Worm (Caenorhabditis elegans) whole organism, L1 larva: ENCODE measurements around the gene sqd-1.

Experiments
- C04F5.9 ChIP-seq: sonication (generic microtip); optimal IDR thresholded peaks from 2 replicates; lab custom pipeline; 2016; ENCODE audit warnings: missing genetic modification characterization, missing compliant biosample characterization
- C34B4.2 ChIP-seq: sonication (generic microtip); optimal IDR thresholded peaks from 2 replicates; lab custom pipeline; 2017; ENCODE audit warnings: mild to moderate bottlenecking, missing genetic modification characterization, missing compliant biosample characterization
- F16B12.6 ChIP-seq: fragments of 150-350 bp; optimal IDR thresholded peaks from 2 replicates; lab custom pipeline; 2014; ENCODE audit warnings: missing biosample characterization, missing genetic modification characterization
- alr-1 ChIP-seq: fragments of 200-800 bp; sonication (Bioruptor generic); optimal IDR thresholded peaks from 2 replicates; lab custom pipeline; 2018; ENCODE audit warnings: borderline replicate concordance, mild to moderate bottlenecking, missing genetic modification characterization, missing compliant biosample characterization
- aly-2 ChIP-seq: fragments of 150-350 bp; optimal IDR thresholded peaks from 2 replicates; lab custom pipeline; 2014; ENCODE audit warnings: missing biosample characterization, missing genetic modification characterization
- ama-1 ChIP-seq: fragments of 150-350 bp; optimal IDR thresholded peaks from 2 replicates; lab custom pipeline; 2014
- blmp-1 ChIP-seq: fragments of 150-350 bp; optimal IDR thresholded peaks from 2 replicates; lab custom pipeline; 2014; ENCODE audit warnings: missing biosample characterization, missing genetic modification characterization
- ceh-82 ChIP-seq, 3 experiments: fragments of 150-350 bp in 1 of 3; sonication (generic microtip) in 2 of 3; optimal IDR thresholded peaks; 2 replicates each; lab custom pipeline; 2014 to 2017; ENCODE audit warnings: missing biosample characterization in 3 of 3, missing genetic modification characterization in 3 of 3
- ceh-88 ChIP-seq: fragments of 200-800 bp; sonication (Bioruptor generic); IDR thresholded peaks from 2 replicates; pipeline ENCODE4 v1.3.6; 2022; ENCODE audit warnings: missing genetic modification characterization, missing compliant biosample characterization
- ceh-90 ChIP-seq: sonication (generic microtip); optimal IDR thresholded peaks from 2 replicates; lab custom pipeline; 2016; ENCODE audit warnings: missing genetic modification characterization, missing compliant biosample characterization
- ces-1 ChIP-seq: fragments of 150-350 bp; optimal IDR thresholded peaks from 2 replicates; lab custom pipeline; 2014; ENCODE audit warnings: missing biosample characterization, missing genetic modification reagents, missing genetic modification characterization
- dsc-1 ChIP-seq: sonication (generic microtip); optimal IDR thresholded peaks from 2 replicates; lab custom pipeline; 2016; ENCODE audit warnings: mild to moderate bottlenecking, missing genetic modification characterization, missing compliant biosample characterization
- efl-3 ChIP-seq: fragments of 200-800 bp; sonication (Bioruptor generic); optimal IDR thresholded peaks from 2 replicates; lab custom pipeline; 2018; ENCODE audit warnings: mild to moderate bottlenecking, missing genetic modification characterization, missing compliant biosample characterization
- elt-2 ChIP-seq: sonication (generic microtip); optimal IDR thresholded peaks from 2 replicates; lab custom pipeline; 2016; ENCODE audit warnings: missing genetic modification characterization, mild to moderate bottlenecking, inconsistent platforms, missing compliant biosample characterization, missing genetic modification reagents
- elt-3 ChIP-seq, 6 experiments: fragments of 150-350 bp in 1 of 6; sonication (generic microtip); optimal IDR thresholded peaks; 2 replicates each; lab custom pipeline; 2017 to 2018; ENCODE audit warnings: missing biosample characterization in 6 of 6, missing genetic modification characterization in 6 of 6, inconsistent platforms in 1 of 6
- ets-5 ChIP-seq: fragments of 200-800 bp; sonication (Bioruptor generic); IDR thresholded peaks from 2 replicates; pipeline ENCODE4 v1.3.6; 2022; ENCODE audit warnings: missing genetic modification characterization, missing compliant biosample characterization
- fkh-10 ChIP-seq: sonication (generic microtip); optimal IDR thresholded peaks from 2 replicates; lab custom pipeline; 2017; ENCODE audit warnings: missing biosample characterization, missing genetic modification reagents, missing genetic modification characterization
- fkh-4 ChIP-seq: sonication (generic microtip); optimal IDR thresholded peaks from 2 replicates; lab custom pipeline; 2016; ENCODE audit warnings: missing compliant biosample characterization, missing genetic modification characterization, borderline replicate concordance
- fkh-8 ChIP-seq: sonication (generic microtip); optimal IDR thresholded peaks from 2 replicates; lab custom pipeline; 2016; ENCODE audit warnings: mild to moderate bottlenecking, missing genetic modification characterization, missing compliant biosample characterization
- hlh-17 ChIP-seq: fragments of 200-800 bp; sonication (Bioruptor generic); optimal IDR thresholded peaks from 2 replicates; lab custom pipeline; 2018; ENCODE audit warnings: missing genetic modification characterization, mild to moderate bottlenecking, missing compliant biosample characterization, moderate library complexity, borderline replicate concordance
- irx-1 ChIP-seq: sonication (generic microtip); optimal IDR thresholded peaks from 2 replicates; lab custom pipeline; 2016; ENCODE audit warnings: missing genetic modification characterization, missing compliant biosample characterization
- isw-1 ChIP-seq: fragments of 200-800 bp; sonication (Bioruptor generic); IDR thresholded peaks from 2 replicates; pipeline ENCODE4 v1.3.6; 2022; ENCODE audit warnings: missing genetic modification characterization, missing compliant biosample characterization
- jun-1 ChIP-seq: fragments of 150-350 bp; optimal IDR thresholded peaks from 2 replicates; lab custom pipeline; 2014; ENCODE audit warnings: missing biosample characterization, missing genetic modification reagents, missing genetic modification characterization
- lin-15B ChIP-seq: fragments of 150-350 bp; sonication (generic microtip); optimal IDR thresholded peaks from 3 replicates; lab custom pipeline; 2014; ENCODE audit warnings: missing biosample characterization, missing genetic modification characterization
- lin-39 ChIP-seq: fragments of 150-350 bp; optimal IDR thresholded peaks from 2 replicates; lab custom pipeline; 2014; ENCODE audit warnings: missing biosample characterization, missing genetic modification reagents, missing genetic modification characterization
- lsy-2 ChIP-seq, 2 experiments: fragments of 150-350 bp; optimal IDR thresholded peaks; 2 replicates each; lab custom pipeline; 2014; ENCODE audit warnings: missing biosample characterization in 2 of 2, missing genetic modification characterization in 2 of 2
- nhr-12 ChIP-seq: sonication (generic microtip); optimal IDR thresholded peaks from 2 replicates; lab custom pipeline; 2017; ENCODE audit warnings: missing biosample characterization, missing genetic modification characterization
- nhr-19 ChIP-seq: fragments of 200-800 bp; sonication (Bioruptor generic); conservative IDR thresholded peaks from 2 replicates; pipeline ENCODE4 v1.3.6; 2022; ENCODE audit warnings: missing genetic modification characterization, missing compliant biosample characterization
- nhr-237 ChIP-seq: fragments of 150-350 bp; optimal IDR thresholded peaks from 2 replicates; lab custom pipeline; 2014; ENCODE audit warnings: missing biosample characterization, missing genetic modification characterization
- nhr-28 ChIP-seq: fragments of 150-350 bp; optimal IDR thresholded peaks from 2 replicates; lab custom pipeline; 2014; ENCODE audit warnings: missing biosample characterization, missing genetic modification characterization
- nhr-71 ChIP-seq: sonication (generic microtip); optimal IDR thresholded peaks from 2 replicates; lab custom pipeline; 2016; ENCODE audit warnings: mild to moderate bottlenecking, missing genetic modification characterization, moderate library complexity, missing compliant biosample characterization
- nhr-76 ChIP-seq: sonication (generic microtip); optimal IDR thresholded peaks from 2 replicates; lab custom pipeline; 2017; ENCODE audit warnings: missing biosample characterization, missing genetic modification characterization
- nhr-85 ChIP-seq: sonication (generic microtip); peaks from one replicate; lab custom pipeline; 2016; ENCODE audit warnings: missing genetic modification characterization, inconsistent platforms, missing compliant biosample characterization
- pqm-1 ChIP-seq: sonication (generic microtip); optimal IDR thresholded peaks from 3 replicates; lab custom pipeline; 2017; ENCODE audit warnings: missing biosample characterization, missing genetic modification characterization
- rnt-1 ChIP-seq: sonication (generic microtip); optimal IDR thresholded peaks from 2 replicates; lab custom pipeline; 2016; ENCODE audit warnings: mild to moderate bottlenecking, missing genetic modification characterization, moderate library complexity, missing compliant biosample characterization
- skn-1 ChIP-seq: fragments of 150-350 bp; optimal IDR thresholded peaks from 2 replicates; lab custom pipeline; 2014; ENCODE audit warnings: missing biosample characterization, missing genetic modification characterization
- snpc-4 ChIP-seq: fragments of 150-350 bp; optimal IDR thresholded peaks from 2 replicates; lab custom pipeline; 2014; ENCODE audit warnings: missing biosample characterization, missing genetic modification characterization
- snu-23 ChIP-seq: sonication (generic microtip); optimal IDR thresholded peaks from 2 replicates; lab custom pipeline; 2016; ENCODE audit warnings: missing genetic modification characterization, missing compliant biosample characterization
- sox-4 ChIP-seq: sonication (generic microtip); optimal IDR thresholded peaks from 2 replicates; lab custom pipeline; 2016; ENCODE audit warnings: missing genetic modification characterization, missing compliant biosample characterization
- sptf-1 ChIP-seq: fragments of 150-350 bp; optimal IDR thresholded peaks from 2 replicates; lab custom pipeline; 2014; ENCODE audit warnings: missing biosample characterization, missing genetic modification characterization
- sup-37 ChIP-seq: fragments of 200-800 bp; sonication (Bioruptor generic); optimal IDR thresholded peaks from 2 replicates; lab custom pipeline; 2018; ENCODE audit warnings: mild to moderate bottlenecking, missing genetic modification characterization, missing compliant biosample characterization
- swsn-7 ChIP-seq: sonication (generic microtip); optimal IDR thresholded peaks from 2 replicates; lab custom pipeline; 2016; ENCODE audit warnings: missing genetic modification characterization, missing compliant biosample characterization
- tlp-1 ChIP-seq: fragments of 150-350 bp; optimal IDR thresholded peaks from 2 replicates; lab custom pipeline; 2014; ENCODE audit warnings: missing biosample characterization, missing genetic modification characterization
- unc-130 ChIP-seq: fragments of 150-350 bp; optimal IDR thresholded peaks from 2 replicates; lab custom pipeline; 2017; ENCODE audit warnings: missing biosample characterization, missing genetic modification characterization, inconsistent platforms
- unc-62 ChIP-seq: fragments of 150-350 bp; optimal IDR thresholded peaks from 2 replicates; lab custom pipeline; 2014; ENCODE audit warnings: missing biosample characterization, missing genetic modification reagents, missing genetic modification characterization
- unc-86 ChIP-seq: sonication (generic microtip); optimal IDR thresholded peaks from 2 replicates; lab custom pipeline; 2016; ENCODE audit warnings: missing genetic modification characterization, missing compliant biosample characterization
- unc-98 ChIP-seq: fragments of 200-800 bp; sonication (Bioruptor generic); IDR thresholded peaks from 2 replicates; pipeline ENCODE4 v1.3.6; 2022; ENCODE audit warnings: missing genetic modification characterization, missing compliant biosample characterization
- vab-15 ChIP-seq: sonication (generic microtip); optimal IDR thresholded peaks from 2 replicates; lab custom pipeline; 2017; ENCODE audit warnings: missing genotype, mild to moderate bottlenecking, missing genetic modification characterization, missing compliant biosample characterization
- zag-1 ChIP-seq: fragments of 150-350 bp; optimal IDR thresholded peaks from 2 replicates; lab custom pipeline; 2014; ENCODE audit warnings: missing biosample characterization, missing genetic modification characterization
- ztf-4 ChIP-seq: fragments of 150-350 bp; optimal IDR thresholded peaks from 2 replicates; lab custom pipeline; 2014; ENCODE audit warnings: missing biosample characterization, missing genetic modification characterization

Gene sqd-1

DNA sequence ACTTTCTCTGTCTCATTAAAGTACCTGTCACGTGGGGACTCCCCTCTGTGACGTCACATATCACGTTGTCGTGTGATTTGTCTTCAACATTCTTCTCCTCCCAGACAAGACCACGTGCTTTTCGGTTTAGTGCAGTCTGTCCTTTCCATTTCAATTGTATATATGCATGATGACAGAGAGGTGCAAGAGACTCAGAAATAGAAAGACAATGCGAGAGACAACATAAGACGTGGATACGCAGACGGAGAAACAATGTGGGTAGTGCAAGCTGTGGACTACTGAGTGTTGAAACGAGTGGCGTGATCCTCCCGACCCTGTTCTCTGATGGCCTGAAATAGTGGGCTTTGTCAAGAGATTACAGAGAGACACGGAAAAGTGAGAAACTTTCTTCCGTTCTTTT is 12.8 kb downstream of the sqd-1 start (continued):
- no peak for TF ChIP-seq nhr-76 (tag; lab: Kevin White, UChicago)
- TF ChIP-seq efl-3 (GFP tag; lab: Kevin White, UChicago) = peak; percentile 11
- no peak for TF ChIP-seq hlh-17 (GFP tag; lab: Kevin White, UChicago)
- TF ChIP-seq nhr-19 (GFP tag; lab: Robert Waterston, UW) = peak; percentile 95
- peak; percentile 92 for TF ChIP-seq unc-86 (tag; lab: Kevin White, UChicago)
- TF ChIP-seq skn-1 (tag; lab: Kevin White, UChicago) = peak; percentile 94
- peak; percentile 61 for TF ChIP-seq fkh-4 (tag; lab: Kevin White, UChicago)
- peak; percentile 99 for TF ChIP-seq nhr-71 (tag; lab: Kevin White, UChicago)
- TF ChIP-seq unc-130 (tag; lab: Kevin White, UChicago) = peak; percentile 79
- peak; percentile 41 for TF ChIP-seq F16B12.6
- no peak for TF ChIP-seq ets-5 (GFP tag; lab: Robert Waterston, UW)
- TF ChIP-seq irx-1 (tag; lab: Kevin White, UChicago) = peak; percentile 94
- peak; percentile 97 for TF ChIP-seq snu-23
- TF ChIP-seq ztf-4 (tag; lab: Kevin White, UChicago) = peak; percentile 98
- peak; percentile 87 for TF ChIP-seq sox-4 (tag; lab: Kevin White, UChicago)
- TF ChIP-seq fkh-10 (GFP tag; lab: Kevin White, UChicago) = peak; percentile 54
- TF ChIP-seq blmp-1 (tag; lab: Kevin White, UChicago) = peak; percentile 99
- TF ChIP-seq ceh-88 (GFP tag; lab: Robert Waterston, UW) = peak; percentile 85
- TF ChIP-seq ama-1 (lab: Kevin White, UChicago) = peak; percentile 66
- peak; percentile 64; the same call in 1 of the 2 replicates for TF ChIP-seq unc-98 (GFP tag; lab: Robert Waterston, UW)
- peak; percentile 90 for TF ChIP-seq jun-1 (tag; lab: Kevin White, UChicago)
- no peak for TF ChIP-seq unc-62 (GFP tag; lab: Kevin White, UChicago)
- peak; percentile 84 for TF ChIP-seq vab-15 (tag; lab: Kevin White, UChicago)
- TF ChIP-seq nhr-85 (tag; lab: Kevin White, UChicago) = peak; percentile 100
- TF ChIP-seq pqm-1 (tag; lab: Kevin White, UChicago) = no peak
- TF ChIP-seq dsc-1 (tag; lab: Kevin White, UChicago) = peak; percentile 85
- peak in 3 of 6 experiments; percentile 49 to 97 (median 92) for TF ChIP-seq elt-3 (tag; optimal IDR thresholded peaks at IDR 0.05; lab: Kevin White, UChicago)
- TF ChIP-seq swsn-7 (tag; lab: Kevin White, UChicago) = peak; percentile 93
- TF ChIP-seq sptf-1 (tag; lab: Kevin White, UChicago) = no peak
- TF ChIP-seq tlp-1 (tag; lab: Kevin White, UChicago) = no peak
- TF ChIP-seq elt-2 (tag; lab: Kevin White, UChicago) = peak; percentile 97
- peak; percentile 6 to 81 (median 24) for TF ChIP-seq ceh-82 (tag; optimal IDR thresholded peaks at IDR 0.05; lab: Kevin White, UChicago)
- peak; percentile 84 for TF ChIP-seq snpc-4 (tag; lab: Kevin White, UChicago)
- peak; percentile 83 for TF ChIP-seq C04F5.9
- peak; percentile 91 to 92 for TF ChIP-seq lsy-2 (tag; optimal IDR thresholded peaks at IDR 0.05; lab: Kevin White, UChicago)
- TF ChIP-seq nhr-28 (tag; lab: Kevin White, UChicago) = no peak
- TF ChIP-seq nhr-237 (tag; lab: Kevin White, UChicago) = peak; percentile 37
- no peak for TF ChIP-seq nhr-12 (tag; lab: Kevin White, UChicago)
- peak; percentile 22 for TF ChIP-seq lin-15B (tag; lab: Kevin White, UChicago)
- peak; percentile 96 for TF ChIP-seq fkh-8 (tag; lab: Kevin White, UChicago)
- TF ChIP-seq sup-37 (GFP tag; lab: Kevin White, UChicago) = peak; percentile 90
- TF ChIP-seq isw-1 (GFP tag; lab: Robert Waterston, UW) = peak; percentile 70
- TF ChIP-seq C34B4.2 (tag; lab: Kevin White, UChicago) = peak; percentile 15
- TF ChIP-seq aly-2 = no peak
- no peak for TF ChIP-seq ceh-90
- peak; percentile 88 for TF ChIP-seq rnt-1 (tag; lab: Kevin White, UChicago)
- TF ChIP-seq alr-1 (tag; lab: Kevin White, UChicago) = no peak
- TF ChIP-seq ces-1 (GFP tag; lab: Kevin White, UChicago) = no peak
- peak; percentile 94 for TF ChIP-seq lin-39 (tag; lab: Kevin White, UChicago)
- no peak for TF ChIP-seq zag-1 (tag; lab: Kevin White, UChicago)
